Fruit fly (Drosophila melanogaster) Kc167 (cell line): ENCODE data around the gene RhoGAP68F.

ENCODE experiments used
- Sin3A ChIP-seq: fragments of >200 bp; optimal IDR thresholded peaks from 2 replicates; lab custom pipeline; 2018; ENCODE audit warnings: missing external identifiers
- insv ChIP-seq: fragments of >200 bp; optimal IDR thresholded peaks from 3 replicates; lab custom pipeline; 2018; ENCODE audit warnings: missing external identifiers
- ttk ChIP-seq: sonication (Bioruptor generic); optimal IDR thresholded peaks from 2 replicates; lab custom pipeline; 2017; ENCODE audit warnings: missing external identifiers

- TF ChIP-seq ttk, result no peak
- no peak for TF ChIP-seq insv
- no peak for TF ChIP-seq Sin3A (lab: Kevin White, UChicago)
These were observed 2.0 kb upstream of the RhoGAP68F start, which contains the start of the genes CG5645 and Atg12 for dm6 chr3L:12136630-12137029.
